Worm (Caenorhabditis elegans): Measurements from ENCODE around the gene C05D10.4.
A peak's percentile ranks its signal among the peaks of the same experiment; 100 is the strongest.
"Not testable (repeated sequence)": the region's sequence is repeated elsewhere in the genome, so short reads cannot be mapped to it uniquely, and the experiment has no call there.

- not testable (repeated sequence) for TF ChIP-seq dpl-1 (GFP tag; optimal IDR thresholded peaks at IDR 0.05); nhr-27 (tag; optimal IDR thresholded peaks at IDR 0.05); snpc-4 (GFP tag; optimal IDR thresholded peaks at IDR 0.05); T07F8.4 (tag; optimal IDR thresholded peaks at IDR 0.05); T26A5.8 (tag; optimal IDR thresholded peaks at IDR 0.05); him-1 (tag; optimal IDR thresholded peaks at IDR 0.05); aptf-2 (GFP tag; conservative IDR thresholded peaks at IDR 0.05); nfya-1 (tag; optimal IDR thresholded peaks at IDR 0.05; ENCODE audit: borderline replicate concordance, insufficient read depth); madf-10 (tag; optimal IDR thresholded peaks at IDR 0.05); pha-4 (tag; optimal IDR thresholded peaks at IDR 0.05)
- TF ChIP-seq snpc-4 (tag; optimal IDR thresholded peaks at IDR 0.05): peak in 2 of 4 experiments; percentile 39 to 52
Observed at ce11 chrIII:6133389-6133789, 30.7 kb upstream of the C05D10.4 start.
